Fruit fly (Drosophila melanogaster): ENCODE measurements around the gene nbs.

Gene nbs

DNA sequence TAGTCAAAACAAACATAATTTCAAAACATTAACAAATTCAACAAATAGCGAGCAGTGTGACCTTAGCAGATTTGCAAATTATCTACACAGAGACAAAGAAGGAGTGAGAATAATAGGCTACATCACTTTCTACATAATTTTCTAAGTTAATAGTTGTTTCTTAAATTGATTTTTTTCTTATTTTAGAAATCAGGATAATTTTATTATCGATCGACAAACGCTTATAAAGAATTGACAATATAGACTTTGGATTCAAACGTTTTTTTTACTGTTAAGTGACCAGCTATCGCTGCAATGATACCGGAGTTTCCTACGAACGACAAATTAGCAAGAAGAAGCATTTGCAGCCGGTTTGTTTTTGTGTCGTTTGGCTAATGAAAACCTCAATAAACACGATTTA is at the start of gene nbs, which contains the start of gene defl:
nbs (minus strand) TSS at position 87 of the 400 bp plus-strand sequence.
defl (plus strand) TSS at position 316 of the 400 bp plus-strand sequence.
- peak; percentile 42 for TF ChIP-seq noc (tag; optimal IDR thresholded peaks at IDR 0.05)

DNA sequence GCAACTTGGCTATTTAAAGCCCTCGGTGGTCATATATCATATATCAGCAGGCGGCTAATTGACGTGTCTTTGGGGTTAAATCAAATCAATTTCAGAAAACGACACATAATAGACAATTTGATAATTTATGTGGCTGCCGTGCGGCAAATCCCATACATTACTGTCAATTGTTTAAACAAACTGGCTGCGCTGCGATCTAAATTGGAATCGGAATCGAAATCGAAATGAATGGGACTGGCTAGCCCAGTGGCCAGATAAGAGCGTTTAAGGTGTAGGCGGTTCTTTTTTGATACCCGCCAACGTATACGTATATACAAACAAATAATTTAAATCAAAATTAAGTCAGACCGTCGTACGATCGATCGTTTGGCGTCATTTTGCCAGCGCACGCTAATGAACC is 45.4 kb upstream of the nbs start:
- TF ChIP-seq noc (tag; optimal IDR thresholded peaks at IDR 0.05), result peak; percentile 71

DNA sequence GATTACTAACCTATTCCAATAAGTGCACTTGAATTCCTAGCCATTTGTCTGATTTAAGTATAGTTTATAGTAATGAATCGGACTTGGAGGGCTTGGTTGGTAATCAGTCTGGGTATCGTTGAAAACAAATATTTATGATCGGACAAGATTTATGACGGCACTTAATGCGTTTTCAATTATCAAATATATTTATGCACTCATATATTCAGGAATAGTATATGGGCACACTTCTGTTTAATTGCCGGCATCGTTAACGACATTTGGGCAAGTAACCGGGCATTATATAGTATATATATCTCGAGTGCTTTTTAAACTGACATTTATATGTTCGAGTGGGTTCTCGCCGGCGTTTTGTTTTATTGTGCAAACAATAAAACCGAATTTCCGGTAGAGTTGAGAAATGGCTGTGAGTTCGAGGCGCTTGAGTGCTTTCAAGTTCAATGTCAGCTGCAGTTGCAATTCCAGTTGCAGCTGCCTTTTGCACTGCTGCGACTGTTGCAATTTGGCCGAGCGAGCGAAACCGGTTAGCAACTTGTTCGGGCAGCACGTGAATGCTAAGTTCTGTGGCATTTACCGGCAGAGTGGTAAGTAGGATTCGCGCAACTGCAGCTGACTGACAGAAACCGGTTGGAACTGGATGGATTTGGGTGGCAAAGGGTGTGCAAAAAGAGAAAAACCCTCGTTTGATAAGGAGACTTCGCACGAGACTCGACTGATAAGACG is 44.8 kb upstream of the nbs start:
- peak; percentile 31 for TF ChIP-seq noc (tag; optimal IDR thresholded peaks at IDR 0.05)

DNA sequence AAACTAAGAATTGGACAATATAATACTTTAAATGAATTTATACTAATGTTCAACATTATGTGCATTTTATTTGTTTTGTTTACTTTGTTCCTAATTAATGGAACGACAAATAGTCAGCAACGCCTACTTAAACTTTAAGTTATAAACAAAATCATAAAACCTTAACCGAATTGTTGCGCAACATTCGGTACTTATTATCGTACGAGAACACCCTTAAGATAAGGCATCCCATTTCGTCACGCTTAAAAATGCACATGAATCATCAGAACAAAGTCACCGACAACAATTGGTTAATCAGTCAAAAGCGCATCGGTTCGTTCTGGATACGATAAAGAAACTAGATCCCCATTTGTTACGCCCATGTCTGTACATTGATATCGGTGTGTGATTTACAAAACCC is 43.4 kb upstream of the nbs start:
- no peak for TF ChIP-seq noc (tag; optimal IDR thresholded peaks at IDR 0.05)

DNA sequence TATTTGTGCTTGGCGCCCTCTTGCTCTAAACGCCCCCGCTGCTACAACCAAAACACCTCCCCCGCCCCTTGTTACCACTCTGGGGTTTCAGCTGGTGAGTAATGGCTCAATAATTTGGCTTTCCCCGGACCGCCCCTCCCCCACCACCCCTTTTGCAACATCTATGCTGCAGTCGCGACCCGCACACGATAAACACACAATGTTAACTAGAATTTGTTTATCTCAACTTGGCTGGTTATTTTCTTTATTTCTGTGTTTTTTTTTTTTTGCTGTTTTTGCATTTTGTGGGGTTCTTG is 42.7 kb upstream of the nbs start:
- TF ChIP-seq noc (tag; optimal IDR thresholded peaks at IDR 0.05), result no peak

DNA sequence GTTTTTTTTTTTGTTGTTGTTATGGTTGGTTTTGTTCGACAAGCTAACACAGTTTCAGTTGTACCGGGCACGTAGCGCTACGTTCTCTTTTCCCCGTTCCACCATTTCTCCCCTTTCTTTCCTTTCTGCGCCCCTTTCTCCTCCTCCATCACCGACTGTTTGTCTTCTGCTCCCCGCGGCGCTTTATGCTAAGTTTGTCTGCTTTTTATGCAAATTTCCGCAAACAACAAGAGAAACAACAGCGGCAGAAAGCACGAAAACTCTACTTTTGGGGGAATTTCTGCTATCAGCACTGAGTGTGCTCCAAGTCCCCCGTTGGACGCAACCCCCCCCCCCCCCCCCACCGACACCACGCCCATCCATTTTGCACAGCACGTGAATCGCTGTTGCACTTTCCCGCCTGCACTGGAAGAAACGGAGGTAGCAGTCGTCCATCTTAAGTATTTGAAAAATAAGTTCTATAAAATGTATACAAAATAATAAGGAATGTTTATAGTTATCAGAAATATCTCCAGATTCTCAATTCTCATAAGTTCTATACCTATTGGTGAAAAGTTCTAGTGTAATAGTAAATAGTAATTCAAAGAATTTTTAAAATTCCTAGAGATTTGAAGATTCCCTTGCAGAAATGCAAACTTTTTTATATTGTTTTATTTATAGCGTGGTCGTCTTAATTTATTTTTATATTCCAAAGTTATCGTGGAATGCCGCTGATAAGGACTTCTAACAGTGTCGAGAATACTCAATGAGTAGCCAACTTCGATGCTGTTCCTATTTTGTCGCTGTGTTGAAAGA is 42.1 kb upstream of the nbs start:
- no peak for TF ChIP-seq noc (tag; optimal IDR thresholded peaks at IDR 0.05)

DNA sequence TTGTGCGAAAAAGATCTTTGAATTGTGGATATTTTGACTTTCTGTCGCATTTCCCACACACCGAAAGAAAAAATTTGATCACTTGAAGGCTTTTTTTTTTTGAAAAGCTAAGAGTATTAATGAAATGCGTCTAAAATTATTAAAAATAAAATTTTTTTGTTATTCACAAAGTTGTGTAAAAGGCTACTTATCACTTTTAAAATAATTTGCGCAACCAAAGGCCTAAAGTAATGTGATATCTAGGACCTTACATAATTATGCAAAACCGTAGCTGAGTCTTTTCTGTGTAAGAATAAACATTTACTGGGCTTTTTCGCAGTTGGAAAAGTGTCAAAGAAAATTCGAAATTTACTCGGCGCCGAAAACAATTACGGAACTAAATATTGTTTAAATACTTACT is 41.3 kb upstream of the nbs start:
- TF ChIP-seq noc (tag; optimal IDR thresholded peaks at IDR 0.05), result no peak

DNA sequence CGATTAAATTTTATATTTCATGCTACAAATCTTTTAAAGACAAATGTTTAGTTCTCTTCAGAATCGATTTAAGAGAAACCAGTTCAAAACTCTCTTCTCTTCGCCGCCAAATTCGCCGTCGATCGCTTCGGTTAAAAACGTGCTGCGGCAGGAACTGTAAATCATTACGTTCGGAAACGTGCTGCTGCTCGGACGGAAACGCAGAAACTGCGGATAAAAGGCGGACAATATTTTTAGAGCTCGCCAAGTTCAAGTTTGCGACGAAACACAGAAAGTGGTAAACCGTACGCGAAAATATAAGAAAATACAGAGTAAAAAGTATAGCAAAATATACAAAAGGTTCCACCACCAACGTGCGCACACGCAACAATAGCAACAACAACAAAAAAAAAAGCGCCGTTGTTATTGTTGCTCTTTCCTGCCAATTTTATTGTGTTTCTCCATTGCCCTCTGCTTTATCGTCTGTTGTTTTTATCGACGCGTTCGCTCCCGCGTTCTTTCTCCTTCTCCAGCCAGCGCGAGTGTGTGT is 40.5 kb upstream of the nbs start, which contains the start of gene Ae2:
Ae2 (plus strand) TSS at position 156 of the 529 bp plus-strand sequence.
- TF ChIP-seq noc (tag; optimal IDR thresholded peaks at IDR 0.05), result no peak

DNA sequence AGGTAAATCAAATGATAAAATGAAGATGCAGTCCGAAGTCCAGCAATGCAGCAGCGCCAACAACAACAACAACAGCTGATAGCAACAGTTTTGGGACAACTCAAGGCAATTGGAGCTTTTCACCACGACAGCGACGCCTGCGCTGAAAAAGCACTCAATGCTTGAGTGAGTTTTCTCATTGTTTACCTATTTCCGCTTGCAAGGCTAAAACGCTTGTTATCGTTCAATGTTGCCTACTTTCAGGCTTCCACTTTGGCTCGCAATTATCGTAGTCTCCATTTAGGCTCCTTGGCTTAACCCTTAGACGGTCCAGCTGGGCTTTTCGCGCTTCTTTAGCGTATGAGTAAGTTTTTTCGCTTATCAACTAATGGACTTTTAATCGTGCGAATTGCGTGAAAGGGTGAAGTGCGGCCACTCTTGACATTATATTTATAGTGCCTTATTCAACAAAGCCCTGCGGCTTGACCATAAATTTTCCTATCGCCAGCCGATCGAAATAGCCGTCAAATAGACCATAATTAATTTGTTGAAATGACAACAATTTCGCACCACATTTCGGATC is 39.1 kb upstream of the nbs start:
- peak; percentile 67 for TF ChIP-seq noc (tag; optimal IDR thresholded peaks at IDR 0.05)

DNA sequence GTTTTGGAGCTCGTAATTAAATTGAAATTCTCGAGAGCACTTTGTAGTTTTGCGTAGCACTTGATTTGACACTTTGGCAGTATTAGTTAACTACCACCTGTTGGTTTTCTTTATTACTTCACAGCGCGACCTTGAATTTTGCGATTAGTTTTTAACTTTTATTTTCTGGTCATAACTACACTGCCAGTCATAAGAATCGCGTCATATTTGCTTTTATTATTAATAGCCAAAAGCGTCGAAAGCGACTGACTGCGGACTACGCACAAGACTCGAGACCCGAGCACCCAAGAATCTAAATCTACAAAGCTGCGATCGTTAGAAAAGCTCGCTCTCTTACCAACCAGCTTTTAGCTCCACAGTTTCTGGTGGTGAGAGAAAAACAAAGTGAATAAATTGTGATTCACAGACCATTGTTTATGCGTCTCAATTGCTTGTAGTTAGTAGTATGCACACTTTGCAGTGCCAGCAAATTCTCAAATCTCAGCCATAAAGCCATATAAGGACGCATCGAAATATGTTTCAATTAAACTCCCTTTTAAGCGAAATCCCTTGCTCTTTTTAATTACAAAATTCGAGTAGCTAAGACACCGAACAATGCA is 37.3 kb upstream of the nbs start, which contains the start of gene CG42268:
CG42268 (minus strand) TSS at position 245 of the 599 bp plus-strand sequence.
- TF ChIP-seq noc (tag; optimal IDR thresholded peaks at IDR 0.05), result peak; percentile 9

DNA sequence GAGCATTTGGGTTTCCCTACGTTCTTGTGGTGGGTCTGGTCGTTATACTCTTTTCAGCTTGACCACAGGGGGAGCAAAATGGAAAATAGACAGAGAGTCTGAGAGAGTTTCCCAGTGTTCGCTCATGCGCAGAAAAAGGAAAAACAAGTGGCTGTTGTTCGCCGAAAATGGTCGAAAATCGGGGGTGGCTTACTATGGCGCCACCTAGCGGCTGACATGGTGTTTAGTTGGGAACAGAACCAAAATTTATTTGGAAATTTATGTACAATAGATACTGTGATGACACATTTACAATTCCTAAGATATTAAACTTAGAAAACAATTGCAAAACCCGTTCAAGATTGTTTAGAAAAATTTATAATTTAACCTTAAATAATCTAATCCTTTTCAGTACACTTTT is 28.6 kb upstream of the nbs start:
- TF ChIP-seq noc (tag; optimal IDR thresholded peaks at IDR 0.05), result no peak

DNA sequence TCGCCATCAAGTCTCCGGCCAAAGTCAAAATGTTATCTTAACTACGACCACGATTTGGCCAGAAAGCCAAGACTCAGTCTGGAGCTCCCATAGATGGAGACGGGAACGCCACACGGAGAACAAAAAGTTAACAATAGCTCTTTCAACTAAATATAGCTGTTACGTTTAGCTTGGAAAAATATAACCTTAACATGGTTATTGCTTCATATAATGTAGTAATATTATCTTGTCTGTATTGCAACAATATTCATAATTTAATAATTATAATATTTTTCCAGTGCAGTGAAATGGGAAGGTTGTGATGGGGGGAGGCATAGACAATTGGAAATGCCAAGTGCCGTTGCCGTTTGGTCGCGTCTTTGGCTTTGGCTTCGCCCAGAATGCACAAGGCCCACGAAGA is 22.4 kb upstream of the nbs start:
- no peak for TF ChIP-seq noc (tag; optimal IDR thresholded peaks at IDR 0.05)

DNA sequence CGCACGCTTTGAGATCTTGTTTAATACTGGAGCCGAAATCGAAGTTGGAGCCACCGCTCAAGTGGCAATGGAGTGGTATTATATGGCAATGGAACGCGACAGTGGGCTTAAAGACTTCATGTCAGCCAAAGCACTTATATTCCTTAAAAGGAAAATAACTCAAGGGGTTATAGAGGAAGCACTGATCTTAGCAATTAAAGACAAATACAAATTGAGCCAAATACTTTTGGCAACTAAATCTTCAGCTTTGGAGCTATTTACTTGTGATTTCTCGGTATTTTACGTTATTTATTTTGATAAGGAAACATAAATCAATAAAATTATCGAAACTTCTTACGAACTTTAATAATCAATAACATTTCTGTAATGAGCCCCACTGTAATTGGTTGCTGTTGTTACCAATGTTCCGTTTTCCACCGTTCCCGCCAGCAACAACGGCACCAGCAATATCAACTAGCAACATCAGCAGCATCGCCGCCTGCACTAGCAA is 21.1 kb upstream of the nbs start:
- no peak for TF ChIP-seq noc (tag; optimal IDR thresholded peaks at IDR 0.05)

DNA sequence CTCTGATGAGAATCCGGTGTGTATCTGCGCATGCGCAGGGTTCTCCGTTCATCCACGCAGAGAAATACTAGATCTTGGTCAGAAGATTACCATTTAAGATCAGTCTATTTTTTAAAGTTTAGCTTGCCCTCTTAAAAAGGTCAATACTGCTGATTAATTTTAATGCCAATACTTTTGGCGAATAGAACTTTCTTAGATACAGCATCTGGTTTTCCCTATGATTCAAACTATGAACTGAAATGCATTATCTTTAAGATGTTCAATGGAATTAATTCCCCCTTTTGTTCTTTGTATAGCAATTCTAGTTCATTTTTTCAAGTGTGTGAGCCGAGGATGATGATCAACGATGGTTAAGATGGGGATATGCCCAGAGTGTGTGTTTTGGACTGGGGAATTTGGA is 19.3 kb upstream of the nbs start:
- no peak for TF ChIP-seq noc (tag; optimal IDR thresholded peaks at IDR 0.05)

DNA sequence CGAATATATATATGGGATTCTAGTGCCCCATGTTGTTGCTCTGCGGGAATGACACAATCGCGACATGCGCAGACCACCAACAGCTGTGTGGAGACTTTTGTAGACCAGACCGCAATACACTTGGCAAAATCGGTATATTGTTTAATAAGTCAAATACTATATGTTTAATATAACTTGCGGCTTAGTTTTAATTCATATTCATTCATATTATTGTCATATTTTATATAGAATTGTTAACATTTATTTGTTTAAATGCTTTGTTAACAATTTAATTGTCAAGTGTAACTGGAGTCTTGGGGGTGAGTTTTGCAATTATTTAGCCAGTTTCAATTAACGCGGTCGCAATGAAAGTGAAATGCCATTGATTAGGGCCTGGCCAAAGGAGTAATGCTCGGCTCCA is 16.6 kb upstream of the nbs start:
- TF ChIP-seq noc (tag; optimal IDR thresholded peaks at IDR 0.05), result no peak

DNA sequence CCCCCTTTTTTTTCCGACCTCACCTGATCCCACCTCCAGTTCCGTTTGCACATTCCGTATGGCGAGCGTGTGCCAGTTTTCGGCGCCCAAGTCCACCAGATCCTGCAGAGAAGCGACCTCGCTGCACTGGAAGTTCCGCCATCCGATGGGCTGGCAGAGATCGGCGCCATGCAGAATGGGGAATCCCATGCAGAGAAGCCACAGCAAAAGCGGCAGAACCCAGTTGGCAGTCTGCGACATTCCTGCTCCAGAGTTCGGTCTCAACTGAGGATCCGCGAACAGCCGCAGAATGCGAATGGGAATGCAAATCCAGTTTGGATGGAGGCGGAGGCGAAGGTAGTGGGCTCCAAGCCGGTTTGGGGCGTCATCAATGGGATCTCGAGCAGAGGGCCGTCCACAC is 10.6 kb upstream of the nbs start, which contains the start of gene CG6749:
CG6749 (minus strand) TSS at position 245 of the 400 bp plus-strand sequence.
- TF ChIP-seq noc (tag; optimal IDR thresholded peaks at IDR 0.05), result no peak

All from whole organism, larva.